Worm (Caenorhabditis elegans) whole organism, L3 larva: ENCODE data around the gene nep-23.

ENCODE experiments used
- aly-2 ChIP-seq: fragments of 150-350 bp; optimal IDR thresholded peaks from 2 replicates; lab custom pipeline; 2014; ENCODE audit warnings: missing biosample characterization, missing genetic modification characterization
- ama-1 ChIP-seq: fragments of 150-350 bp; optimal IDR thresholded peaks from 2 replicates; lab custom pipeline; 2018
- elt-3 ChIP-seq, 3 experiments: fragments of 150-350 bp in 1 of 3; sonication (generic microtip) in 2 of 3; optimal IDR thresholded peaks; 2 replicates in 2 of 3; 4 replicates in 1 of 3; lab custom pipeline; 2014 to 2017; ENCODE audit warnings: missing biosample characterization in 3 of 3, missing genetic modification characterization in 3 of 3
- nhr-25 ChIP-seq: sonication (generic microtip); optimal IDR thresholded peaks from 2 replicates; lab custom pipeline; 2017; ENCODE audit warnings: missing biosample characterization, missing genetic modification characterization
- nhr-28 ChIP-seq: fragments of 150-350 bp; optimal IDR thresholded peaks from 2 replicates; lab custom pipeline; 2014; ENCODE audit warnings: missing biosample characterization, missing genetic modification characterization
- nhr-76 ChIP-seq: fragments of 150-350 bp; sonication (generic microtip); optimal IDR thresholded peaks from 5 replicates; lab custom pipeline; 2014; ENCODE audit warnings: missing biosample characterization, missing genetic modification characterization
- pha-4 ChIP-seq: fragments of 150-350 bp; optimal IDR thresholded peaks from 2 replicates; lab custom pipeline; 2014; ENCODE audit warnings: missing biosample characterization, missing genetic modification reagents, missing genetic modification characterization
- skn-1 ChIP-seq: fragments of 150-350 bp; optimal IDR thresholded peaks from 2 replicates; lab custom pipeline; 2014; ENCODE audit warnings: missing biosample characterization, missing genetic modification characterization

DNA sequence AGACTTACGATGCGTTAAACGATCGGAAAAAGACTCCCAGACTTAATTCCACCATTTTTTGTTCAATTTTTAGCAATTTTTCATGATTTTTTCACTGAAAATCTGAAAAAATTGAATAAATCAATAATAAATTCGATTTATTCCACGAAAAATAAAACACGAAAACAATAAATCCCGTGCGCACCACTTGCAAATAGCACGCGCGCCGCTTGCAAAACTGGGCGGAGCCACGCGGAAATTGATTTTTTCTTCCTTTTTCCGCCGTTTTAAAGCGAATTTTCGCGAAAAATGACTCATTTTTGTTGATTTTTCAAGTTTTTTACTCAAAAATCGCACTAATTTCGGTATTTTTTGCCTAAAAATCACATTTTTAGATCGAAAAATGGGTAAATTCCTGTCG is 26.6 kb downstream of the nep-23 start, which contains the start of the genes Y116A8C.9 and arf-6:
- TF ChIP-seq ama-1 (lab: Kevin White, UChicago), result no peak
- TF ChIP-seq nhr-28 (tag; lab: Kevin White, UChicago), result no peak
- TF ChIP-seq pha-4 (tag; lab: Kevin White, UChicago), result peak; percentile 60
- TF ChIP-seq elt-3 (tag; optimal IDR thresholded peaks at IDR 0.05; lab: Kevin White, UChicago), result no peak
- no peak for TF ChIP-seq nhr-76 (tag; lab: Kevin White, UChicago)
- TF ChIP-seq aly-2 (tag; lab: Kevin White, UChicago), result no peak
- no peak for TF ChIP-seq nhr-25 (tag; lab: Kevin White, UChicago)
- no peak for TF ChIP-seq skn-1 (tag; lab: Kevin White, UChicago)
